Worm (Caenorhabditis elegans): Measurements from ENCODE around the gene nhr-39.

DNA sequence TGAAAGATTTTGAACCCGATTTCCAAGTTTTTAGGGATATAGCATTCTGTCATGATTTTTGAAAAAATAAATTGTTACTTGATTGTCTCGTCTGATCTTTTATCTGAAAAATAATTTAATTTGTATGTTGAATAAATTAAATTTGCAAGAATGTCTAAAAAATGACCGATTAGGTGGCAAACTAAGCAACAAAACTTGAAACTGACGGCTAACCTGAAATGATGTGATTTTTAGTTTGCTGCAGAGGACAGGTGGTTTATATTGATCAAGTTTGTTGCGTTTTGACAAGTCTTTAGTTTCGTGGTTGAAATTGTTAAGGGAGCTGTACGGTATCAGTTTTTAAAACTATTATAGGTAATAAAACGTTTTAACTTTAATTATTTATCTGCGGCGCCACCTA, 45.7 kb upstream of the nhr-39 start, which contains the start of gene F07C3.16:
- no peak for TF ChIP-seq Y53G8AR.9 (GFP tag; conservative IDR thresholded peaks at IDR 0.05)
- TF ChIP-seq ccch-3 (GFP tag; optimal IDR thresholded peaks at IDR 0.05) = no peak
- no peak for TF ChIP-seq ama-1 (optimal IDR thresholded peaks at IDR 0.05)
- no peak for TF ChIP-seq ama-1 (GFP tag; optimal IDR thresholded peaks at IDR 0.05)
- TF ChIP-seq ceh-27 (GFP tag; optimal IDR thresholded peaks at IDR 0.05) = no peak
